Worm (Caenorhabditis elegans): ENCODE measurements around the gene F08D12.3.
A peak's percentile ranks its signal among the peaks of the same experiment; 100 is the strongest.

- TF ChIP-seq elt-3 (tag; optimal IDR thresholded peaks at IDR 0.05) (peak in 2 of 3 experiments; percentile 74 to 92), mdl-1 (tag; optimal IDR thresholded peaks at IDR 0.05) (no peak), ceh-9 (tag; optimal IDR thresholded peaks at IDR 0.05) (no peak), elt-1 (tag; optimal IDR thresholded peaks at IDR 0.05) (peak; percentile 74), nhr-77 (tag; optimal IDR thresholded peaks at IDR 0.05) (no peak), nhr-12 (tag; optimal IDR thresholded peaks at IDR 0.05) (no peak), tbx-2 (tag; optimal IDR thresholded peaks at IDR 0.05) (no peak), jun-1 (tag; optimal IDR thresholded peaks at IDR 0.05) (peak; percentile 81), pqm-1 (tag; optimal IDR thresholded peaks at IDR 0.05) (peak; percentile 92), ceh-82 (tag; optimal IDR thresholded peaks at IDR 0.05) (no peak), pha-4 (tag; optimal IDR thresholded peaks at IDR 0.05) (peak; percentile 31), unc-62 (GFP tag; optimal IDR thresholded peaks at IDR 0.05) (peak; percentile 11), ama-1 (optimal IDR thresholded peaks at IDR 0.05) (no peak)
Measured at ce11 chrII:2800550-2801233, 21.3 kb downstream of the F08D12.3 start, which contains the start of gene nhr-119.
